Fruit fly (Drosophila melanogaster): ENCODE data around the gene CG8852.

CG8852 gene

dm6 chr2L:3573907-3574306, 49.0 kb downstream of the CG8852 start (continued):
- peak; percentile 83 for TF ChIP-seq CG10959 (GFP tag; IDR thresholded peaks at IDR 0.05)
- TF ChIP-seq Sox102F (GFP tag; optimal IDR thresholded peaks at IDR 0.05), result peak; percentile 82
- peak; percentile 51 for TF ChIP-seq Atf-2 (GFP tag; optimal IDR thresholded peaks at IDR 0.05)
- TF ChIP-seq Adf1 (GFP tag; IDR thresholded peaks at IDR 0.05), result no peak
- TF ChIP-seq CG14860 (GFP tag; IDR thresholded peaks at IDR 0.05; ENCODE audit: partially characterized antibody), result no peak
- TF ChIP-seq pnt (GFP tag; optimal IDR thresholded peaks at IDR 0.05), result peak; percentile 82
- peak; percentile 7 for TF ChIP-seq nau (GFP tag; optimal IDR thresholded peaks at IDR 0.05)
- peak; percentile 91 for TF ChIP-seq vvl (GFP tag; IDR thresholded peaks at IDR 0.05)
- peak; percentile 32 for TF ChIP-seq ab (GFP tag; optimal IDR thresholded peaks at IDR 0.05)
- 0 out of 2 replicates have a peak, but pooled peaks have one; percentile 42 for TF ChIP-seq wdn (GFP tag; IDR thresholded peaks at IDR 0.05)
- TF ChIP-seq dmrt99B (tag; optimal IDR thresholded peaks at IDR 0.05), result peak; percentile 83
- peak; percentile 81; the same call in 2 of the 3 replicates for TF ChIP-seq CG34422 (GFP tag; IDR thresholded peaks at IDR 0.05)
- TF ChIP-seq CG8944 (GFP tag; optimal IDR thresholded peaks at IDR 0.05), result peak; percentile 82
- TF ChIP-seq MESR4 (GFP tag; optimal IDR thresholded peaks at IDR 0.05), result no peak
- TF ChIP-seq CG34376 (GFP tag; optimal IDR thresholded peaks at IDR 0.05), result no peak
- peak; percentile 69 for TF ChIP-seq nerfin-1 (tag; optimal IDR thresholded peaks at IDR 0.05)
- peak; percentile 83 for TF ChIP-seq chn (GFP tag; optimal IDR thresholded peaks at IDR 0.05)
- peak; percentile 63 for TF ChIP-seq CG4707 (GFP tag; optimal IDR thresholded peaks at IDR 0.05)
- no peak for TF ChIP-seq chinmo (GFP tag; IDR thresholded peaks at IDR 0.05; ENCODE audit: partially characterized antibody)
- peak; percentile 22 for TF ChIP-seq eyg (GFP tag; optimal IDR thresholded peaks at IDR 0.05)
- peak; percentile 85 for TF ChIP-seq gce (GFP tag; IDR thresholded peaks at IDR 0.05)
- TF ChIP-seq gsb-n (tag; optimal IDR thresholded peaks at IDR 0.05), result peak; percentile 83
- TF ChIP-seq CG6765 (GFP tag; optimal IDR thresholded peaks at IDR 0.05), result no peak
- peak; percentile 82 for TF ChIP-seq ems (GFP tag; optimal IDR thresholded peaks at IDR 0.05)
- peak; percentile 52 for TF ChIP-seq HHEX (GFP tag; optimal IDR thresholded peaks at IDR 0.05)
- peak; percentile 42 for TF ChIP-seq dm (GFP tag; optimal IDR thresholded peaks at IDR 0.05)
- TF ChIP-seq CG1792 (GFP tag; optimal IDR thresholded peaks at IDR 0.05), result peak; percentile 70
- TF ChIP-seq Spps (tag; optimal IDR thresholded peaks at IDR 0.05), result peak; percentile 60
- TF ChIP-seq CG8388 (GFP tag; optimal IDR thresholded peaks at IDR 0.05), result peak; percentile 87
- TF ChIP-seq CG17612 (GFP tag; IDR thresholded peaks at IDR 0.05), result no peak; the same call in 1 of the 2 replicates
- TF ChIP-seq chif (GFP tag; optimal IDR thresholded peaks at IDR 0.05), result peak; percentile 81 to 90
- peak; percentile 95 for TF ChIP-seq CG1603 (tag; optimal IDR thresholded peaks at IDR 0.05)
- TF ChIP-seq Nf-YC (tag; optimal IDR thresholded peaks at IDR 0.05), result no peak
- TF ChIP-seq Gug (GFP tag; IDR thresholded peaks at IDR 0.05), result peak; percentile 78; the same call in 3 of the 4 replicates
- TF ChIP-seq Lpt (GFP tag; optimal IDR thresholded peaks at IDR 0.05), result no peak
- TF ChIP-seq HLH3B (GFP tag; IDR thresholded peaks at IDR 0.05), result peak; percentile 84
- peak; percentile 82 for TF ChIP-seq cato (GFP tag; optimal IDR thresholded peaks at IDR 0.05; ENCODE audit: borderline replicate concordance)
- TF ChIP-seq CG10147 (GFP tag; optimal IDR thresholded peaks at IDR 0.05), result no peak
- peak; percentile 49 for TF ChIP-seq CG12299 (tag; optimal IDR thresholded peaks at IDR 0.05)
- peak; percentile 80 for TF ChIP-seq CG14441 (GFP tag; IDR thresholded peaks at IDR 0.05)
- peak; percentile 54 for TF ChIP-seq CrebB (tag; optimal IDR thresholded peaks at IDR 0.05)
- 0 out of 3 replicates have a peak, but pooled peaks have one; percentile 38 for TF ChIP-seq CG6175 (GFP tag; IDR thresholded peaks at IDR 0.05)
- peak; percentile 51 for TF ChIP-seq CG1233 (GFP tag; optimal IDR thresholded peaks at IDR 0.05)
- TF ChIP-seq Lhr (GFP tag; optimal IDR thresholded peaks at IDR 0.05), result peak; percentile 63
- peak; percentile 18 for TF ChIP-seq CG31365 (tag; optimal IDR thresholded peaks at IDR 0.05)
- peak; percentile 69 for TF ChIP-seq NfI (GFP tag; optimal IDR thresholded peaks at IDR 0.05)
- no peak for TF ChIP-seq CG2120 (GFP tag; optimal IDR thresholded peaks at IDR 0.05)
- TF ChIP-seq tap (tag; optimal IDR thresholded peaks at IDR 0.05), result peak; percentile 61
- TF ChIP-seq CG10431 (GFP tag; optimal IDR thresholded peaks at IDR 0.05), result peak; percentile 61
- peak; percentile 65 for TF ChIP-seq CG32767 (GFP tag; IDR thresholded peaks at IDR 0.05)
- peak; percentile 41 for TF ChIP-seq crc (GFP tag; optimal IDR thresholded peaks at IDR 0.05)

Measured in whole organism, embryonic.